Worm (Caenorhabditis elegans) whole organism, mixed stage, embryonic: ENCODE measurements around the gene best-15.

ENCODE experiments used
- flh-1 ChIP-seq: fragments of 200-800 bp; sonication (Bioruptor generic); optimal IDR thresholded peaks from 2 replicates; lab custom pipeline; 2018; ENCODE audit warnings: mild to moderate bottlenecking, missing genetic modification characterization, moderate library complexity, missing compliant biosample characterization
- nhr-76 ChIP-seq: sonication (generic microtip); optimal IDR thresholded peaks from 2 replicates; lab custom pipeline; 2017; ENCODE audit warnings: missing biosample characterization, missing genetic modification characterization
- sptf-1 ChIP-seq: sonication (generic microtip); optimal IDR thresholded peaks from 2 replicates; lab custom pipeline; 2017; ENCODE audit warnings: mild to moderate bottlenecking, missing genetic modification characterization, moderate library complexity, missing compliant biosample characterization
- tbx-8 ChIP-seq: fragments of 200-800 bp; sonication (Bioruptor generic); optimal IDR thresholded peaks from 2 replicates; lab custom pipeline; 2018; ENCODE audit warnings: mild to moderate bottlenecking, missing genetic modification characterization, moderate library complexity, missing compliant biosample characterization
- unc-62 ChIP-seq: fragments of 150-350 bp; optimal IDR thresholded peaks from 2 replicates; lab custom pipeline; 2014; ENCODE audit warnings: missing biosample characterization, missing genetic modification reagents, missing genetic modification characterization
- ztf-11 ChIP-seq: fragments of 150-350 bp; optimal IDR thresholded peaks from 2 replicates; lab custom pipeline; 2014; ENCODE audit warnings: missing biosample characterization, missing genetic modification characterization

DNA sequence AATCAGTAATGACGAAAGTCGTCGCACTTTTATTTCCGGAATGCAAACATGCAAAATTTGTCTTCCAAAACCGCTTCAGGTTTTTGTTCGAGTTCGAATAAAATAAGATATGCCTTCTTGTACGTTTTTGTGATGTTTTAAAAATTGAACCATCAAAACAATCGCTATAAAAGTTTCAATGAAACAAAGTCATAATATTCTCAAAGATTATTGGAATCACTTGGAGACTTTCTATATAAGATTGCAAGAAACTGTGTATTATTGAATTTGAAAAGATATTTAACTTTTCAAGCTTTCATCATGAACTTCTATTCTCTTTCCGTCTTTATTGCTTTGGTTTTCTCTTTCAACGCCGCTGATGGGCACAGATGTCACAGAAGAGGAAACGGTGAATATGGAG lies 44.8 kb upstream of the best-15 start, which contains the start of gene fipr-14:
- no peak for TF ChIP-seq sptf-1 (tag; lab: Kevin White, UChicago)
- TF ChIP-seq nhr-76 = no peak
- no peak for TF ChIP-seq unc-62
- TF ChIP-seq flh-1 = no peak
- TF ChIP-seq ztf-11 = no peak
- no peak for TF ChIP-seq tbx-8
